Worm (Caenorhabditis elegans) whole organism, early embryonic: ENCODE measurements around the gene pigs-1.

Experiments
- B0310.2 ChIP-seq: sonication (generic microtip); optimal IDR thresholded peaks from 2 replicates; lab custom pipeline; 2016; ENCODE audit warnings: mild to moderate bottlenecking, missing genetic modification characterization, missing compliant biosample characterization
- F13C5.2 ChIP-seq: sonication (generic microtip); optimal IDR thresholded peaks from 2 replicates; lab custom pipeline; 2017; ENCODE audit warnings: mild to moderate bottlenecking, missing genetic modification characterization, inconsistent platforms, missing compliant biosample characterization
- aly-1 ChIP-seq: sonication (generic microtip); optimal IDR thresholded peaks from 2 replicates; lab custom pipeline; 2016; ENCODE audit warnings: missing genetic modification characterization, missing compliant biosample characterization
- ama-1 ChIP-seq: fragments of 150-350 bp; optimal IDR thresholded peaks from 2 replicates; lab custom pipeline; 2014
- ceh-13 ChIP-seq: fragments of 200-800 bp; sonication (Bioruptor generic); optimal IDR thresholded peaks from 2 replicates; lab custom pipeline; 2018; ENCODE audit warnings: mild to moderate bottlenecking, missing genetic modification characterization, missing compliant biosample characterization
- ceh-36 ChIP-seq: sonication (generic microtip); optimal IDR thresholded peaks from 2 replicates; lab custom pipeline; 2016; ENCODE audit warnings: missing genetic modification characterization, inconsistent platforms, missing compliant biosample characterization
- ets-7 ChIP-seq: sonication (generic microtip); optimal IDR thresholded peaks from 2 replicates; lab custom pipeline; 2016; ENCODE audit warnings: missing genotype, missing genetic modification characterization, missing compliant biosample characterization
- flt-1 ChIP-seq: fragments of 200-800 bp; sonication (Bioruptor generic); IDR thresholded peaks from 2 replicates; pipeline ENCODE4 v1.3.6; 2022; ENCODE audit warnings: missing genetic modification characterization, missing compliant biosample characterization
- hmbx-1 ChIP-seq: sonication (generic microtip); optimal IDR thresholded peaks from 2 replicates; lab custom pipeline; 2016; ENCODE audit warnings: mild to moderate bottlenecking, missing genetic modification characterization, missing compliant biosample characterization
- hmg-4 ChIP-seq: fragments of 200-800 bp; sonication (Bioruptor generic); optimal IDR thresholded peaks from 2 replicates; lab custom pipeline; 2018; ENCODE audit warnings: mild to moderate bottlenecking, missing genetic modification characterization, missing compliant biosample characterization
- hnd-1 ChIP-seq: sonication (generic microtip); optimal IDR thresholded peaks from 2 replicates; lab custom pipeline; 2016; ENCODE audit warnings: missing genetic modification characterization, missing compliant biosample characterization
- pes-1 ChIP-seq: fragments of 200-800 bp; sonication (Bioruptor generic); IDR thresholded peaks from 2 replicates; pipeline ENCODE4 v1.3.6; 2022; ENCODE audit warnings: missing genetic modification reagents, missing genetic modification characterization, missing compliant biosample characterization
- scrt-1 ChIP-seq: fragments of 200-800 bp; sonication (Bioruptor generic); IDR thresholded peaks from 2 replicates; pipeline ENCODE4 v1.3.6; 2022; ENCODE audit warnings: missing genetic modification characterization, missing compliant biosample characterization
- sea-1 ChIP-seq: fragments of 200-800 bp; sonication (Bioruptor generic); conservative IDR thresholded peaks from 2 replicates; pipeline ENCODE4 v1.3.6; 2022; ENCODE audit warnings: missing genetic modification characterization, missing compliant biosample characterization
- tbx-11 ChIP-seq: fragments of 200-800 bp; sonication (Bioruptor generic); IDR thresholded peaks from 2 replicates; pipeline ENCODE4 v1.3.6; 2022; ENCODE audit warnings: missing genetic modification characterization, missing compliant biosample characterization
- tbx-37 ChIP-seq: fragments of 200-800 bp; sonication (Bioruptor generic); conservative IDR thresholded peaks from 2 replicates; pipeline ENCODE4 v1.3.6; 2022; ENCODE audit warnings: missing genetic modification reagents, missing genetic modification characterization, missing compliant biosample characterization
- tra-4 ChIP-seq: sonication (generic microtip); optimal IDR thresholded peaks from 2 replicates; lab custom pipeline; 2017; ENCODE audit warnings: missing genetic modification characterization, missing compliant biosample characterization

Gene pigs-1

ce11 chrIV:10164086-10164485 lies 15.2 kb upstream of the pigs-1 start:
- TF ChIP-seq ceh-13 (GFP tag; lab: Kevin White, UChicago): no peak
- TF ChIP-seq tbx-11 (GFP tag; lab: Robert Waterston, UW): no peak
- TF ChIP-seq hmg-4: no peak
- TF ChIP-seq pes-1 (GFP tag; lab: Robert Waterston, UW): no peak
- no peak for TF ChIP-seq hmbx-1 (tag; lab: Kevin White, UChicago)
- TF ChIP-seq flt-1 (GFP tag; lab: Robert Waterston, UW): no peak
- TF ChIP-seq ets-7: no peak
- TF ChIP-seq ceh-36 (tag; lab: Kevin White, UChicago): no peak
- TF ChIP-seq F13C5.2: no peak
- TF ChIP-seq ama-1 (lab: Kevin White, UChicago): no peak
- no peak for TF ChIP-seq tbx-37
- no peak for TF ChIP-seq hnd-1 (tag; lab: Kevin White, UChicago)
- no peak for TF ChIP-seq aly-1 (tag; lab: Kevin White, UChicago)
- TF ChIP-seq B0310.2 (tag; lab: Kevin White, UChicago): no peak
- no peak for TF ChIP-seq scrt-1 (GFP tag; lab: Robert Waterston, UW)
- no peak for TF ChIP-seq sea-1 (GFP tag; lab: Robert Waterston, UW)

ce11 chrIV:10161706-10162105 lies 12.9 kb upstream of the pigs-1 start, which contains the start of gene pps-1:
Gene pps-1 (plus strand): TSS chrIV:10162006.
- TF ChIP-seq B0310.2 (tag; lab: Kevin White, UChicago): no peak
- no peak for TF ChIP-seq scrt-1 (GFP tag; lab: Robert Waterston, UW)
- TF ChIP-seq flt-1 (GFP tag; lab: Robert Waterston, UW): no peak
- TF ChIP-seq F13C5.2: no peak

ce11 chrIV:10157489-10158088 lies 8.8 kb upstream of the pigs-1 start, which contains the start of gene ttr-53:
Gene ttr-53 (plus strand): TSS chrIV:10158038.
- TF ChIP-seq B0310.2 (tag; lab: Kevin White, UChicago) (no peak), hmbx-1 (tag; lab: Kevin White, UChicago) (no peak), ceh-36 (tag; lab: Kevin White, UChicago) (no peak)

- TF ChIP-seq hmg-4: no peak
These were observed 8.2 kb upstream of the pigs-1 start for ce11 chrIV:10157034-10157433.

ce11 chrIV:10155475-10155874 lies 6.6 kb upstream of the pigs-1 start, which contains the start of gene ttr-54:
Gene ttr-54 (plus strand): TSS chrIV:10155775.
- no peak for TF ChIP-seq hmbx-1 (tag; lab: Kevin White, UChicago)
- TF ChIP-seq tra-4 (tag; lab: Kevin White, UChicago): no peak
- TF ChIP-seq flt-1 (GFP tag; lab: Robert Waterston, UW): no peak
- no peak for TF ChIP-seq ama-1 (lab: Kevin White, UChicago)
- TF ChIP-seq hmg-4: no peak
- TF ChIP-seq tbx-11 (GFP tag; lab: Robert Waterston, UW): no peak
- TF ChIP-seq ceh-36 (tag; lab: Kevin White, UChicago): no peak
- no peak for TF ChIP-seq pes-1 (GFP tag; lab: Robert Waterston, UW)
- no peak for TF ChIP-seq scrt-1 (GFP tag; lab: Robert Waterston, UW)
- no peak for TF ChIP-seq aly-1 (tag; lab: Kevin White, UChicago)
- TF ChIP-seq ets-7: no peak
- TF ChIP-seq B0310.2 (tag; lab: Kevin White, UChicago): no peak
- TF ChIP-seq F13C5.2: no peak
- TF ChIP-seq sea-1 (GFP tag; lab: Robert Waterston, UW): no peak
- TF ChIP-seq tbx-37: no peak

ce11 chrIV:10153479-10153878 lies 4.6 kb upstream of the pigs-1 start:
- TF ChIP-seq ets-7 (no peak), B0310.2 (tag; lab: Kevin White, UChicago) (no peak), pes-1 (GFP tag; lab: Robert Waterston, UW) (no peak), F13C5.2 (no peak), tbx-11 (GFP tag; lab: Robert Waterston, UW) (no peak), scrt-1 (GFP tag; lab: Robert Waterston, UW) (no peak)

ce11 chrIV:10151439-10151997 lies 2.7 kb upstream of the pigs-1 start, which contains the start of gene copg-1:
Gene copg-1 (plus strand): TSS chrIV:10151947.
- no peak for TF ChIP-seq hnd-1 (tag; lab: Kevin White, UChicago)
- no peak for TF ChIP-seq hmg-4
- TF ChIP-seq sea-1 (GFP tag; lab: Robert Waterston, UW): no peak
- TF ChIP-seq ceh-13 (GFP tag; lab: Kevin White, UChicago): no peak
- no peak for TF ChIP-seq B0310.2 (tag; lab: Kevin White, UChicago)
- TF ChIP-seq tbx-11 (GFP tag; lab: Robert Waterston, UW): no peak
- no peak for TF ChIP-seq flt-1 (GFP tag; lab: Robert Waterston, UW)
- TF ChIP-seq scrt-1 (GFP tag; lab: Robert Waterston, UW): no peak
- no peak for TF ChIP-seq ceh-36 (tag; lab: Kevin White, UChicago)

ce11 chrIV:10150552-10151004 lies 1.7 kb upstream of the pigs-1 start, which contains the start of gene tsp-12:
Gene tsp-12 (minus strand): TSS chrIV:10150602.
- TF ChIP-seq sea-1 (GFP tag; lab: Robert Waterston, UW) (no peak), F13C5.2 (no peak), hmg-4 (no peak), ama-1 (lab: Kevin White, UChicago) (no peak), pes-1 (GFP tag; lab: Robert Waterston, UW) (no peak), aly-1 (tag; lab: Kevin White, UChicago) (no peak), B0310.2 (tag; lab: Kevin White, UChicago) (no peak), hnd-1 (tag; lab: Kevin White, UChicago) (no peak), flt-1 (GFP tag; lab: Robert Waterston, UW) (no peak), ceh-36 (tag; lab: Kevin White, UChicago) (no peak), tbx-37 (no peak), ets-7 (no peak), hmbx-1 (tag; lab: Kevin White, UChicago) (no peak), tra-4 (tag; lab: Kevin White, UChicago) (no peak), scrt-1 (GFP tag; lab: Robert Waterston, UW) (no peak), tbx-11 (GFP tag; lab: Robert Waterston, UW) (no peak), ceh-13 (GFP tag; lab: Kevin White, UChicago) (no peak)
